Fruit fly (Drosophila melanogaster): Measurements from ENCODE around the gene CG12099.
A peak's percentile ranks its signal among the peaks of the same experiment; 100 is the strongest.

The CG12099 gene

DNA sequence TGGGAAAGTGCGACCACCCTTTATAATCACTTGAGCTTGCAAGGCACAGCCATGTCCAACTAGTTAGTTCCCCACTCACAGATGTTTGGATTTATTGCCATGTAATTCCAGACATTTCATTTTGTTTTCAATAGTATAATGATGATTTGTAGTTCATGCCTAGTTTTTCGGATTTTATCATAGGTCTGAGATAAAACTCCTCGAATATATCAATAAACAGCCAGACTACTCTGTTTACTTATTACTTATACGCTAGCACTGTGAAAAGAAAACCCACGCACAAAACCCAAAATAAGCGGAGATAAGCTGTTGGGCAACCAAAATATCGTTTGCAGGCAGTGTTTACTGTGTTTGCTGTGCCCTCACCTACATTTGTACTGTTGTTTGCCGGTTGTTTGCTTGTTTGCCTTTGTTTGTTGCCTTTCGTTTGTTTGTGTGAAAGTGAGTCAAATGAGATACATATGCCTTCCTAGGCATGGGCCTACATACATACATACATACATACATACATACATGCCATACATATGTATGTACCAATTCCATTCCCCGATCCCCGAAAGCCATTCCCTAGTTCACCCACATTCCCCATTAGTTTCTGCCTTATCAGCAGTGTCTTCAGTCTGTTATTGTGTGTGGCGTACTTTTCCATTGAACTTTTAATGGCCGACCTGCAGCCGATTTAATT, 21.0 kb upstream of the CG12099 start (continued):
- peak; percentile 58 for TF ChIP-seq Bdp1 (GFP tag; optimal IDR thresholded peaks at IDR 0.05)
- TF ChIP-seq CG6254 (GFP tag; optimal IDR thresholded peaks at IDR 0.05) = peak; percentile 73
- no peak for TF ChIP-seq CG1832 (GFP tag; optimal IDR thresholded peaks at IDR 0.05)
- peak; percentile 51 for TF ChIP-seq slp2 (GFP tag; optimal IDR thresholded peaks at IDR 0.05)
- peak; percentile 19 for TF ChIP-seq p53 (GFP tag; optimal IDR thresholded peaks at IDR 0.05)
- peak; percentile 64 for TF ChIP-seq CG4360 (GFP tag; IDR thresholded peaks at IDR 0.05)
- TF ChIP-seq CG18476 (GFP tag; optimal IDR thresholded peaks at IDR 0.05) = peak; percentile 38
- TF ChIP-seq Hmr (GFP tag; optimal IDR thresholded peaks at IDR 0.05) = peak; percentile 54
- 0 out of 3 replicates have a peak, but pooled peaks have one; percentile 49 for TF ChIP-seq CG3726 (GFP tag; IDR thresholded peaks at IDR 0.05)
- TF ChIP-seq eyg (GFP tag; optimal IDR thresholded peaks at IDR 0.05) = peak; percentile 64
- peak; percentile 44 for TF ChIP-seq CG12659 (GFP tag; optimal IDR thresholded peaks at IDR 0.05)
- TF ChIP-seq wek (GFP tag; optimal IDR thresholded peaks at IDR 0.05) = peak; percentile 76
- TF ChIP-seq Dip2 (GFP tag; IDR thresholded peaks at IDR 0.05) = no peak
- TF ChIP-seq CG8944 (GFP tag; optimal IDR thresholded peaks at IDR 0.05) = peak; percentile 50
- peak; percentile 68 for TF ChIP-seq onecut (GFP tag; IDR thresholded peaks at IDR 0.05)
- TF ChIP-seq CG8089 (GFP tag; optimal IDR thresholded peaks at IDR 0.05) = peak; percentile 72
- TF ChIP-seq NFAT (GFP tag; IDR thresholded peaks at IDR 0.05) = peak; percentile 67
- TF ChIP-seq HLH54F (GFP tag; optimal IDR thresholded peaks at IDR 0.05) = peak; percentile 2
- peak; percentile 81 for TF ChIP-seq Sox100B (GFP tag; optimal IDR thresholded peaks at IDR 0.05)
- TF ChIP-seq Hmx (GFP tag; optimal IDR thresholded peaks at IDR 0.05) = no peak
- peak; percentile 67 for TF ChIP-seq Side (GFP tag; optimal IDR thresholded peaks at IDR 0.05)
- TF ChIP-seq Dp (GFP tag; optimal IDR thresholded peaks at IDR 0.05) = no peak
- peak; percentile 79 for TF ChIP-seq abd-A (tag; optimal IDR thresholded peaks at IDR 0.05)
- peak; percentile 93 for TF ChIP-seq fd64A (GFP tag; optimal IDR thresholded peaks at IDR 0.05)
- TF ChIP-seq Xbp1 (GFP tag; optimal IDR thresholded peaks at IDR 0.05) = peak; percentile 40
- TF ChIP-seq CG3407 (GFP tag; optimal IDR thresholded peaks at IDR 0.05) = peak; percentile 86
- no peak for TF ChIP-seq pita (GFP tag; optimal IDR thresholded peaks at IDR 0.05)
- TF ChIP-seq sug (tag; optimal IDR thresholded peaks at IDR 0.05) = peak; percentile 58
- TF ChIP-seq CG2889 (GFP tag; IDR thresholded peaks at IDR 0.05) = 0 out of 3 replicates have a peak, but pooled peaks have one; percentile 32
- peak; percentile 50 for TF ChIP-seq tap (tag; optimal IDR thresholded peaks at IDR 0.05)
- peak; percentile 29 for TF ChIP-seq CG3065 (GFP tag; optimal IDR thresholded peaks at IDR 0.05)
- TF ChIP-seq jigr1 (GFP tag; IDR thresholded peaks at IDR 0.05) = 0 out of 3 replicates have a peak, but pooled peaks have one; percentile 30
- peak; percentile 7; the same call in 1 of the 2 replicates for TF ChIP-seq seq (GFP tag; IDR thresholded peaks at IDR 0.05)
- peak; percentile 82 for TF ChIP-seq dmrt99B (tag; optimal IDR thresholded peaks at IDR 0.05)
- no peak for TF ChIP-seq HmgD (GFP tag; optimal IDR thresholded peaks at IDR 0.05)
- peak; percentile 39 for TF ChIP-seq Myb (GFP tag; optimal IDR thresholded peaks at IDR 0.05)
- peak; percentile 52 for TF ChIP-seq YL-1 (GFP tag; optimal IDR thresholded peaks at IDR 0.05)
- peak; percentile 83 for TF ChIP-seq CG15601 (tag; optimal IDR thresholded peaks at IDR 0.05)
- peak; percentile 88 for TF ChIP-seq CG2875 (GFP tag; optimal IDR thresholded peaks at IDR 0.05)
- no peak for TF ChIP-seq zen2 (GFP tag; IDR thresholded peaks at IDR 0.05; ENCODE audit: partially characterized antibody)
- peak; percentile 51; the same call in 1 of the 2 replicates for TF ChIP-seq Atf6 (GFP tag; IDR thresholded peaks at IDR 0.05)
- peak in 1 of 2 experiments; percentile 96 for TF ChIP-seq Hr78 (GFP tag; optimal IDR thresholded peaks at IDR 0.05)
- TF ChIP-seq tup (GFP tag; optimal IDR thresholded peaks at IDR 0.05) = peak; percentile 25
- peak; percentile 61 for TF ChIP-seq CG4820 (GFP tag; optimal IDR thresholded peaks at IDR 0.05)
- TF ChIP-seq CG18599 (GFP tag; optimal IDR thresholded peaks at IDR 0.05) = peak; percentile 72
- TF ChIP-seq CG18011 (GFP tag; optimal IDR thresholded peaks at IDR 0.05) = peak; percentile 36
- TF ChIP-seq Mes4 (GFP tag; optimal IDR thresholded peaks at IDR 0.05) = peak; percentile 76
- no peak for TF ChIP-seq fu2 (GFP tag; optimal IDR thresholded peaks at IDR 0.05)
- peak; percentile 73 for TF ChIP-seq CG10654 (GFP tag; optimal IDR thresholded peaks at IDR 0.05)
